Worm (Caenorhabditis elegans) whole organism, early embryonic: ENCODE results near the gene F59A6.2.

ENCODE experiments used
- B0310.2 ChIP-seq: sonication (generic microtip); optimal IDR thresholded peaks from 2 replicates; lab custom pipeline; 2016; ENCODE audit warnings: mild to moderate bottlenecking, missing genetic modification characterization, missing compliant biosample characterization
- F13C5.2 ChIP-seq: sonication (generic microtip); optimal IDR thresholded peaks from 2 replicates; lab custom pipeline; 2017; ENCODE audit warnings: mild to moderate bottlenecking, missing genetic modification characterization, inconsistent platforms, missing compliant biosample characterization
- aly-1 ChIP-seq: sonication (generic microtip); optimal IDR thresholded peaks from 2 replicates; lab custom pipeline; 2016; ENCODE audit warnings: missing genetic modification characterization, missing compliant biosample characterization
- ama-1 ChIP-seq: fragments of 150-350 bp; optimal IDR thresholded peaks from 2 replicates; lab custom pipeline; 2014
- ceh-13 ChIP-seq: fragments of 200-800 bp; sonication (Bioruptor generic); optimal IDR thresholded peaks from 2 replicates; lab custom pipeline; 2018; ENCODE audit warnings: mild to moderate bottlenecking, missing genetic modification characterization, missing compliant biosample characterization
- ceh-36 ChIP-seq: sonication (generic microtip); optimal IDR thresholded peaks from 2 replicates; lab custom pipeline; 2016; ENCODE audit warnings: missing genetic modification characterization, inconsistent platforms, missing compliant biosample characterization
- ets-7 ChIP-seq: sonication (generic microtip); optimal IDR thresholded peaks from 2 replicates; lab custom pipeline; 2016; ENCODE audit warnings: missing genotype, missing genetic modification characterization, missing compliant biosample characterization
- flt-1 ChIP-seq: fragments of 200-800 bp; sonication (Bioruptor generic); IDR thresholded peaks from 2 replicates; pipeline ENCODE4 v1.3.6; 2022; ENCODE audit warnings: missing genetic modification characterization, missing compliant biosample characterization
- hmbx-1 ChIP-seq: sonication (generic microtip); optimal IDR thresholded peaks from 2 replicates; lab custom pipeline; 2016; ENCODE audit warnings: mild to moderate bottlenecking, missing genetic modification characterization, missing compliant biosample characterization
- hmg-4 ChIP-seq: fragments of 200-800 bp; sonication (Bioruptor generic); optimal IDR thresholded peaks from 2 replicates; lab custom pipeline; 2018; ENCODE audit warnings: mild to moderate bottlenecking, missing genetic modification characterization, missing compliant biosample characterization
- hnd-1 ChIP-seq: sonication (generic microtip); optimal IDR thresholded peaks from 2 replicates; lab custom pipeline; 2016; ENCODE audit warnings: missing genetic modification characterization, missing compliant biosample characterization
- pes-1 ChIP-seq: fragments of 200-800 bp; sonication (Bioruptor generic); IDR thresholded peaks from 2 replicates; pipeline ENCODE4 v1.3.6; 2022; ENCODE audit warnings: missing genetic modification reagents, missing genetic modification characterization, missing compliant biosample characterization
- scrt-1 ChIP-seq: fragments of 200-800 bp; sonication (Bioruptor generic); IDR thresholded peaks from 2 replicates; pipeline ENCODE4 v1.3.6; 2022; ENCODE audit warnings: missing genetic modification characterization, missing compliant biosample characterization
- sea-1 ChIP-seq: fragments of 200-800 bp; sonication (Bioruptor generic); conservative IDR thresholded peaks from 2 replicates; pipeline ENCODE4 v1.3.6; 2022; ENCODE audit warnings: missing genetic modification characterization, missing compliant biosample characterization
- tbx-11 ChIP-seq: fragments of 200-800 bp; sonication (Bioruptor generic); IDR thresholded peaks from 2 replicates; pipeline ENCODE4 v1.3.6; 2022; ENCODE audit warnings: missing genetic modification characterization, missing compliant biosample characterization
- tbx-37 ChIP-seq: fragments of 200-800 bp; sonication (Bioruptor generic); conservative IDR thresholded peaks from 2 replicates; pipeline ENCODE4 v1.3.6; 2022; ENCODE audit warnings: missing genetic modification reagents, missing genetic modification characterization, missing compliant biosample characterization
- tra-4 ChIP-seq: sonication (generic microtip); optimal IDR thresholded peaks from 2 replicates; lab custom pipeline; 2017; ENCODE audit warnings: missing genetic modification characterization, missing compliant biosample characterization

Gene F59A6.2

DNA sequence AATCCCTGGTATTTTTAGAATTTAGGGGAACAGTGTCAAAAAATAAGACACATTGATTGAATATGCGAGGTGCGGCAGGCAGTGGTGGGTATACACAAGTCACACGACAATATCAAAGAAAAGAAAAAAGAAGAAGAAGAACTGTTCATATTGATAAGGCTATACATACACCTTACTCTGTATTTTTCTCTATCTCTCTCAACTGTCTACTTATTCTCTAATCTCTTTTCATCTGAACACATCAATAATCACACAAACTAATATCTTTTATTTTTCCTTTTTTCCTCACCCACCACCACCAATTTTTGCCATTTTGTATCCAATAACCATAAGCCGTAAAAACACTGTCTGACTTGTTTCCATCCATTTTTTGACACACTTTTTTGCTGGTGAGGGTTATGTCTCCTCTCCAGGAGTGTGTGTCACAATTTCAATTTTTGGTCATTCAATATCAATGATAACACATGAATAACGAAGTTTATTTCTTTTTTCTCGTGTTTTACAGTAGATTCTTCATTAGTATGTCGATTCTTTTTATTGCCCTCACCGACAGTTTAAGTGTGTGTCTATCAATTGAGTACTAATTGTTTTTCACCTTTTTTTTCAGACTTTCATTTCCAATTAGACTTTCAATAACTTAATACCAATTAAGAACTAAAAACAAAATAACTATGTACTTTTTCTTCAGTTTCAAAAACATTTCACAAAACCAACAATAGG is 5.0 kb downstream of the F59A6.2 start:
- TF ChIP-seq F13C5.2 (tag; lab: Kevin White, UChicago) = no peak
- TF ChIP-seq ceh-13 (GFP tag; lab: Kevin White, UChicago) = no peak
- TF ChIP-seq sea-1 (GFP tag; lab: Robert Waterston, UW) = no peak
- no peak for TF ChIP-seq tbx-11 (GFP tag; lab: Robert Waterston, UW)
- no peak for TF ChIP-seq ets-7 (tag; lab: Kevin White, UChicago)
- no peak for TF ChIP-seq hmbx-1 (tag; lab: Kevin White, UChicago)
- TF ChIP-seq ceh-36 (tag; lab: Kevin White, UChicago) = no peak
- no peak for TF ChIP-seq hmg-4
- no peak for TF ChIP-seq tra-4 (tag; lab: Kevin White, UChicago)
- no peak for TF ChIP-seq hnd-1
- TF ChIP-seq aly-1 (tag; lab: Kevin White, UChicago) = no peak
- TF ChIP-seq ama-1 = no peak
- no peak for TF ChIP-seq flt-1 (GFP tag; lab: Robert Waterston, UW)
- TF ChIP-seq pes-1 (GFP tag; lab: Robert Waterston, UW) = no peak
- TF ChIP-seq tbx-37 (GFP tag; lab: Robert Waterston, UW) = no peak
- TF ChIP-seq B0310.2 (tag; lab: Kevin White, UChicago) = no peak
- TF ChIP-seq scrt-1 (GFP tag; lab: Robert Waterston, UW) = no peak

DNA sequence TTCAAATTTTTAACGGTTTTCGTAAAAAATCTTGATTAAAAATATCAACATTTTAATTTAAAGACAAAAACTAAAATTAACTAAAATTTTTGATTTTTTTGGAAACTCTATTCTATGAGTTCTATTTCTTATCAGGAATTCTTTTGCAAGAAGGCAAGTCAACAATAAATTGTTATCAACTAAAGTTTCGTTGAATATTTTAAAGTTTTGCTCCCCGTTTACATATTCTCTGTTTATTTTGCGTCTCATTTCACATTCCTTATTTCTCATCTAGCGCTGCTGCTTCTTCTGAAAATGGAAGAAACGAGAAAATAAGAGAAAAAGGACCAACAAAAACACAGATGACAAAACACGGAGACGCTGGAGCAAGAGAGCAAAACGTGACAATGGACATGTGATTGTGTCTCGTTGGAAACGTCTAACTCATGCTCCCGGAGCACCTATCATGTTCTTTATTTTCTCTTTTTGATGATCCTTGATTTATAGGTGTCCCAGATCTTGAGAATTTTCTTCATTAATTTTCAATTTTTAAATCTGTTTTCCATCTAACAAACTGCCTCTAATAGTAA is 6.1 kb downstream of the F59A6.2 start:
- TF ChIP-seq tbx-37 (GFP tag; lab: Robert Waterston, UW) = no peak
- no peak for TF ChIP-seq ceh-13 (GFP tag; lab: Kevin White, UChicago)
- TF ChIP-seq scrt-1 (GFP tag; lab: Robert Waterston, UW) = no peak
- TF ChIP-seq ama-1 = no peak
- TF ChIP-seq ets-7 (tag; lab: Kevin White, UChicago) = no peak
- TF ChIP-seq flt-1 (GFP tag; lab: Robert Waterston, UW) = no peak
- no peak for TF ChIP-seq hnd-1
- TF ChIP-seq pes-1 (GFP tag; lab: Robert Waterston, UW) = no peak
- TF ChIP-seq F13C5.2 (tag; lab: Kevin White, UChicago) = no peak
- no peak for TF ChIP-seq hmg-4
- TF ChIP-seq hmbx-1 (tag; lab: Kevin White, UChicago) = no peak
- no peak for TF ChIP-seq tbx-11 (GFP tag; lab: Robert Waterston, UW)
- no peak for TF ChIP-seq tra-4 (tag; lab: Kevin White, UChicago)
- TF ChIP-seq B0310.2 (tag; lab: Kevin White, UChicago) = no peak
- TF ChIP-seq sea-1 (GFP tag; lab: Robert Waterston, UW) = no peak
- TF ChIP-seq aly-1 (tag; lab: Kevin White, UChicago) = no peak
- TF ChIP-seq ceh-36 (tag; lab: Kevin White, UChicago) = no peak

DNA sequence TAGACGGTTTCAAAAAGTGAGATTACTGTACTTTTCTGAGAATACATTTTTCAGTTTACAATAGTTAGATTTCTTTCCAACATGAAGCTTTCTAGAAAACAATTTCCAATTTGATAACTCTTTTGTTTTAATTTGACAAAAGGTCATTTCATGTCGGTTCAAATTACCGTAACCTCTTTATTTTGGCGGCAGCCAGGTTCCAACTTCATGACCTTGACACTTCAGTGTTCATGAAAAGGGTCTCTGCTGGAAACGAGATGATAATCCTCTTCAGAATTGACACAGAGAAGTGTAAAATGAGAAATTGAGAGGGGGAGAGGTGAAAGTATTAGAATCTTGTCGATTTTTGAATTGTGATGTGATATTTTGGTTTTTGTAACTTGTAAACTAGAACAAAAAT is 7.0 kb downstream of the F59A6.2 start:
- TF ChIP-seq ets-7 (tag; lab: Kevin White, UChicago) (no peak), tra-4 (tag; lab: Kevin White, UChicago) (no peak), sea-1 (GFP tag; lab: Robert Waterston, UW) (no peak), ceh-13 (GFP tag; lab: Kevin White, UChicago) (no peak), hmbx-1 (tag; lab: Kevin White, UChicago) (no peak), flt-1 (GFP tag; lab: Robert Waterston, UW) (no peak), ama-1 (no peak), tbx-37 (GFP tag; lab: Robert Waterston, UW) (no peak), pes-1 (GFP tag; lab: Robert Waterston, UW) (no peak), tbx-11 (GFP tag; lab: Robert Waterston, UW) (no peak), hnd-1 (no peak), B0310.2 (tag; lab: Kevin White, UChicago) (no peak), hmg-4 (no peak), scrt-1 (GFP tag; lab: Robert Waterston, UW) (no peak), F13C5.2 (tag; lab: Kevin White, UChicago) (no peak), ceh-36 (tag; lab: Kevin White, UChicago) (no peak), aly-1 (tag; lab: Kevin White, UChicago) (no peak)

DNA sequence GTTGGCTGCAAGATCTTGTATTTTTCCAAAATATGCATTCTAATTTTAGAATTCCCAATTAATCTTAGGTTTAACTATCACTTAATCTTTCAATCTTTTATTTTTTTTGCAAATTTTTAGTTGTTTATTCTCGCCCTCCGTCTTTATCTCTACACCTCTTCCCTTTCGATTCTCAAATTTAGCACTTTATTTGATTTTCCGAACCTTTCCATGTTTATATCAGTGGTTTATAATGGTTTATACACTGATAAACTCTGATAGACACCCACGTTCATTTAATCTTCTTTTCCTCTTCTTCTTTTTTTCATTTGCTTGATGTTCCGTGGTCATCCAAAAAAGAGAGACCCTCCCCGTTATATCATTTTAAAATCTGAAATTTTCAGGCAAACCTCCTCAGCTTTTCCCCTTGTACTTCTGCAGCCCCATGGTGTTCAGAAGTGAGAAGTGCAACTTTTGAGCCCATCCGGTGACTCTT is 7.9 kb downstream of the F59A6.2 start, which contains the start of the genes nsy-1 and F59A6.13:
TSS of gene nsy-1 (plus strand) at position 377 of the 475 bp plus-strand sequence.
TSS of gene F59A6.13 (plus strand) at position 425 of the 475 bp plus-strand sequence.
- TF ChIP-seq hmg-4 (no peak), hmbx-1 (tag; lab: Kevin White, UChicago) (no peak), sea-1 (GFP tag; lab: Robert Waterston, UW) (no peak), ceh-13 (GFP tag; lab: Kevin White, UChicago) (no peak), aly-1 (tag; lab: Kevin White, UChicago) (no peak), hnd-1 (no peak), F13C5.2 (tag; lab: Kevin White, UChicago) (no peak), ama-1 (no peak), pes-1 (GFP tag; lab: Robert Waterston, UW) (no peak), tbx-37 (GFP tag; lab: Robert Waterston, UW) (no peak), B0310.2 (tag; lab: Kevin White, UChicago) (no peak), flt-1 (GFP tag; lab: Robert Waterston, UW) (no peak), tra-4 (tag; lab: Kevin White, UChicago) (no peak)

DNA sequence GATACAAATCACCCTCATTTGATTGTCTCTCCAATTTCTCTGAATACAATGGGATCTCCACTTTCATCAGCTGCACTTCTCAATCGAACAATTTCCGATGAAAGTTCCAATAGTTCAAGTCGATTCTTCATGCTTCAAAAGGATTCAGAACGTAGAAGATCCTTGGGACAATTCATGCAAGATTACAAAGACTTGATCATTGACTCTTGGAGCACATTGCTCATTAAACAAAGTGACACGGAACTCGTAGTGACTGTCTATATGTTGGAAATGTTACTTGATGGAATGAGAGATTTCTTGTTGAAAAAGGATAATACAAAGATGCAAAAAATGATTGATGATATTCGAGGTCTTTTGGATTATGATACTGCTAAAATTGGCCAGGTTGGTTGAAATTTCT is 13.5 kb downstream of the F59A6.2 start:
- TF ChIP-seq sea-1 (GFP tag; lab: Robert Waterston, UW) (no peak), aly-1 (tag; lab: Kevin White, UChicago) (no peak), B0310.2 (tag; lab: Kevin White, UChicago) (no peak), tbx-11 (GFP tag; lab: Robert Waterston, UW) (no peak), F13C5.2 (tag; lab: Kevin White, UChicago) (no peak), hnd-1 (no peak), pes-1 (GFP tag; lab: Robert Waterston, UW) (no peak), hmbx-1 (tag; lab: Kevin White, UChicago) (no peak)

DNA sequence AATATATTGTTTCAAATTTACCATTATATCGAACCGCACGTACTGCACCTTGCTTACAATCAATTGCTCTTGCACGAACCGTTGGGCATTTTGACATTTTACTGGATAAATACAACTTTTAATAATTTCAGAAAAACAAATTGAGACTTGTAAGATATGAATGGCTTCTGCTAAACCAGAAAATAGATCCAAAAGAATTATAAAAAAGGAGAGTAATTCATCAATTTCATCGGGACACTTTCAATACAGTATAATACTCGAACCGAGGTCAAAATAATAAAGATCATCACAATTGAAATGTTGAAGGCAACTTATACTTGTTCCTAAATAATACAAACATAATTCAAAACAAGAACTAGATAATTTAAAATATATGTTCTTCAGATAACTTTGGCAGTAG is 17.1 kb downstream of the F59A6.2 start, which contains the start of gene wdr-83:
TSS of gene wdr-83 (minus strand) at position 101 of the 400 bp plus-strand sequence.
- no peak for TF ChIP-seq flt-1 (GFP tag; lab: Robert Waterston, UW)
- no peak for TF ChIP-seq tbx-37 (GFP tag; lab: Robert Waterston, UW)
- no peak for TF ChIP-seq hnd-1
- no peak for TF ChIP-seq ceh-13 (GFP tag; lab: Kevin White, UChicago)
- no peak for TF ChIP-seq hmg-4
